Worm (Caenorhabditis elegans): ENCODE measurements around the gene tag-275.

- TF ChIP-seq ref-1 (GFP tag; conservative IDR thresholded peaks at IDR 0.05) (no peak), klf-2 (GFP tag; conservative IDR thresholded peaks at IDR 0.05) (no peak), med-1 (GFP tag; optimal IDR thresholded peaks at IDR 0.05; ENCODE audit: insufficient read depth) (no peak), flt-1 (GFP tag; IDR thresholded peaks at IDR 0.05) (no peak), tab-1 (GFP tag; IDR thresholded peaks at IDR 0.05) (no peak), ztf-23 (GFP tag; IDR thresholded peaks at IDR 0.05) (no peak), T22C8.4 (GFP tag; IDR thresholded peaks at IDR 0.05) (no peak), ztf-29 (GFP tag; IDR thresholded peaks at IDR 0.05) (no peak), cog-1 (tag; optimal IDR thresholded peaks at IDR 0.05) (no peak)
These were observed 37.5 kb upstream of the tag-275 start, which contains the start of gene T13C5.10 for ce11 chrX:6187848-6188247.

All from whole organism, midembryonic.